Fruit fly (Drosophila melanogaster) whole organism, prepupa: ENCODE data around the gene Ada1-1.

Experiments
- Blimp-1 ChIP-seq: fragments of 200-800 bp; sonication (Bioruptor generic); optimal IDR thresholded peaks from 3 replicates; lab custom pipeline; 2017; ENCODE audit warnings: missing biosample characterization, missing genetic modification characterization, mild to moderate bottlenecking, moderate library complexity, missing genetic modification reagents
- CG10631 ChIP-seq: fragments of 200-800 bp; sonication (Bioruptor generic); optimal IDR thresholded peaks from 2 replicates; lab custom pipeline; 2016; ENCODE audit warnings: missing biosample characterization, missing genetic modification characterization
- CG10669 ChIP-seq: fragments of 200-800 bp; sonication (Bioruptor generic); optimal IDR thresholded peaks from 3 replicates; lab custom pipeline; 2018; ENCODE audit warnings: missing biosample characterization, mild to moderate bottlenecking, missing genetic modification characterization, moderate library complexity
- CG11294 ChIP-seq: fragments of 200-800 bp; sonication (Bioruptor generic); IDR thresholded peaks from 2 replicates; pipeline ENCODE4 v1.3.6; 2022; ENCODE audit warnings: missing biosample characterization, missing genetic modification characterization
- CG11762 ChIP-seq: fragments of 200-800 bp; sonication (Bioruptor generic); optimal IDR thresholded peaks from 3 replicates; lab custom pipeline; 2016; ENCODE audit warnings: missing biosample characterization, missing genetic modification characterization; ENCODE audit not compliant: insufficient read depth
- CG15336 ChIP-seq: fragments of 200-800 bp; sonication (Bioruptor generic); IDR thresholded peaks from 2 replicates; pipeline ENCODE4 v1.3.6; 2022; ENCODE audit warnings: missing biosample characterization, missing genetic modification characterization
- CG1621 ChIP-seq: fragments of 200-800 bp; sonication (Bioruptor generic); optimal IDR thresholded peaks from 3 replicates; lab custom pipeline; 2018; ENCODE audit warnings: missing biosample characterization, mild to moderate bottlenecking, missing genetic modification characterization
- CG16779 ChIP-seq: fragments of 200-800 bp; sonication (Bioruptor generic); optimal IDR thresholded peaks from 3 replicates; lab custom pipeline; 2017; ENCODE audit warnings: missing biosample characterization, mild to moderate bottlenecking, missing genetic modification characterization
- CG3032 ChIP-seq: fragments of 200-800 bp; optimal IDR thresholded peaks from 2 replicates; lab custom pipeline; 2019; ENCODE audit warnings: missing biosample characterization, mild to moderate bottlenecking, missing genetic modification characterization, moderate library complexity
- CG31627 ChIP-seq: fragments of 200-800 bp; sonication (Bioruptor generic); optimal IDR thresholded peaks from 3 replicates; lab custom pipeline; 2016; ENCODE audit warnings: missing biosample characterization, missing genetic modification characterization
- CG34406 ChIP-seq: fragments of 200-800 bp; sonication (Bioruptor generic); optimal IDR thresholded peaks from 3 replicates; lab custom pipeline; 2016; ENCODE audit warnings: missing biosample characterization, missing genetic modification characterization
- CG3919 ChIP-seq: fragments of 200-800 bp; sonication (Bioruptor generic); optimal IDR thresholded peaks from 3 replicates; lab custom pipeline; 2016; ENCODE audit warnings: missing biosample characterization, missing genetic modification characterization
- CG6163 ChIP-seq: fragments of 200-800 bp; sonication (Bioruptor generic); IDR thresholded peaks from 3 replicates; pipeline ENCODE4 v1.3.6; 2022; ENCODE audit warnings: missing biosample characterization, missing genetic modification characterization
- CG6792 ChIP-seq: fragments of 200-800 bp; sonication (Bioruptor generic); optimal IDR thresholded peaks from 3 replicates; lab custom pipeline; 2016; ENCODE audit warnings: missing biosample characterization, missing genetic modification characterization
- CG6808 ChIP-seq: fragments of 200-800 bp; sonication (Bioruptor generic); optimal IDR thresholded peaks from 3 replicates; lab custom pipeline; 2017; ENCODE audit warnings: missing biosample characterization, missing genetic modification characterization, mild to moderate bottlenecking, moderate library complexity, missing genetic modification reagents
- CG6854 ChIP-seq: fragments of 200-800 bp; sonication (Bioruptor generic); optimal IDR thresholded peaks from 2 replicates; lab custom pipeline; 2017; ENCODE audit warnings: missing biosample characterization, mild to moderate bottlenecking, missing genetic modification characterization
- CG7368 ChIP-seq: fragments of 200-800 bp; sonication (Bioruptor generic); optimal IDR thresholded peaks from 3 replicates; lab custom pipeline; 2016; ENCODE audit warnings: missing biosample characterization, missing genetic modification characterization
- CG8119 ChIP-seq: fragments of 200-800 bp; sonication (Bioruptor generic); IDR thresholded peaks from 3 replicates; pipeline ENCODE4 v1.3.6; 2022; ENCODE audit warnings: missing biosample characterization, missing genetic modification characterization
- CG8319 ChIP-seq: fragments of 200-800 bp; sonication (Bioruptor generic); optimal IDR thresholded peaks from 3 replicates; lab custom pipeline; 2016; ENCODE audit warnings: missing biosample characterization, missing genetic modification characterization
- CG8632 ChIP-seq: fragments of 200-800 bp; sonication (Bioruptor generic); optimal IDR thresholded peaks from 3 replicates; lab custom pipeline; 2016; ENCODE audit warnings: missing biosample characterization, missing genetic modification characterization
- CG9139 ChIP-seq: fragments of 200-800 bp; sonication (Bioruptor generic); optimal IDR thresholded peaks from 3 replicates; lab custom pipeline; 2017; ENCODE audit warnings: missing biosample characterization, mild to moderate bottlenecking, missing genetic modification characterization
- Eip75B ChIP-seq: fragments of 200-800 bp; sonication (Bioruptor generic); optimal IDR thresholded peaks from 3 replicates; lab custom pipeline; 2016; ENCODE audit warnings: missing biosample characterization, missing genetic modification characterization
- Eip78C ChIP-seq: fragments of 200-800 bp; sonication (Bioruptor generic); peaks from one replicate; lab custom pipeline; 2016; ENCODE audit warnings: missing biosample characterization, missing genetic modification characterization
- Eip93F ChIP-seq: fragments of 200-800 bp; sonication (Bioruptor generic); optimal IDR thresholded peaks from 2 replicates; lab custom pipeline; 2016; ENCODE audit warnings: missing biosample characterization, mild to moderate bottlenecking, missing genetic modification characterization
- Ets21C ChIP-seq: fragments of 200-800 bp; sonication (Bioruptor generic); optimal IDR thresholded peaks from 3 replicates; lab custom pipeline; 2016; ENCODE audit warnings: missing biosample characterization, missing genetic modification characterization
- Hr38 ChIP-seq: sonication (Bioruptor generic); optimal IDR thresholded peaks from 2 replicates; lab custom pipeline; 2016; ENCODE audit warnings: missing biosample characterization, missing genetic modification characterization
- Hr39 ChIP-seq: fragments of 200-800 bp; sonication (Bioruptor generic); optimal IDR thresholded peaks from 2 replicates; lab custom pipeline; 2016; ENCODE audit warnings: missing biosample characterization, missing genetic modification characterization
- Hr4 ChIP-seq: fragments of 200-800 bp; sonication (Bioruptor generic); optimal IDR thresholded peaks from 3 replicates; lab custom pipeline; 2016; ENCODE audit warnings: missing biosample characterization, missing genetic modification characterization
- Lpt ChIP-seq: fragments of 200-800 bp; sonication (Bioruptor generic); optimal IDR thresholded peaks from 3 replicates; lab custom pipeline; 2016; ENCODE audit warnings: missing biosample characterization, missing genetic modification characterization
- OdsH ChIP-seq: fragments of 200-800 bp; sonication (Bioruptor generic); optimal IDR thresholded peaks from 3 replicates; lab custom pipeline; 2016; ENCODE audit warnings: missing biosample characterization, missing genetic modification characterization
- Smox ChIP-seq: fragments of 200-800 bp; sonication (Bioruptor generic); optimal IDR thresholded peaks from 3 replicates; lab custom pipeline; 2016; ENCODE audit warnings: missing biosample characterization, missing genetic modification characterization
- Sox14 ChIP-seq: fragments of 200-800 bp; sonication (Bioruptor generic); optimal IDR thresholded peaks from 3 replicates; lab custom pipeline; 2016; ENCODE audit warnings: missing biosample characterization, missing genetic modification characterization
- Sox15 ChIP-seq: fragments of 200-800 bp; sonication (Bioruptor generic); optimal IDR thresholded peaks from 3 replicates; lab custom pipeline; 2016; ENCODE audit warnings: missing biosample characterization, missing genetic modification characterization
- acj6 ChIP-seq: fragments of 200-800 bp; sonication (Bioruptor generic); optimal IDR thresholded peaks from 3 replicates; lab custom pipeline; 2016; ENCODE audit warnings: missing biosample characterization, missing genetic modification characterization
- cyc ChIP-seq: fragments of 200-800 bp; sonication (Bioruptor generic); optimal IDR thresholded peaks from 3 replicates; lab custom pipeline; 2016; ENCODE audit warnings: missing biosample characterization, missing genetic modification characterization
- dsx ChIP-seq: fragments of 200-800 bp; optimal IDR thresholded peaks from 3 replicates; lab custom pipeline; 2019; ENCODE audit warnings: missing biosample characterization, mild to moderate bottlenecking, missing genetic modification characterization, moderate library complexity; ENCODE audit not compliant: poor library complexity, severe bottlenecking
- esn ChIP-seq: fragments of 200-800 bp; sonication (Bioruptor generic); optimal IDR thresholded peaks from 2 replicates; lab custom pipeline; 2016; ENCODE audit warnings: missing biosample characterization, mild to moderate bottlenecking, missing genetic modification characterization, moderate library complexity
- fd59A ChIP-seq: fragments of 200-800 bp; sonication (Bioruptor generic); optimal IDR thresholded peaks from 2 replicates; lab custom pipeline; 2017; ENCODE audit warnings: missing biosample characterization, mild to moderate bottlenecking, missing genetic modification characterization, missing genetic modification reagents
- lz ChIP-seq: fragments of 200-800 bp; sonication (Bioruptor generic); optimal IDR thresholded peaks from 3 replicates; lab custom pipeline; 2016; ENCODE audit warnings: missing biosample characterization, missing genetic modification characterization
- pdm3 ChIP-seq: fragments of 200-800 bp; sonication (Bioruptor generic); optimal IDR thresholded peaks from 3 replicates; lab custom pipeline; 2016; ENCODE audit warnings: missing biosample characterization, missing genetic modification characterization
- spab ChIP-seq: fragments of 200-800 bp; sonication (Bioruptor generic); optimal IDR thresholded peaks from 2 replicates; lab custom pipeline; 2017; ENCODE audit warnings: missing biosample characterization, mild to moderate bottlenecking, missing genetic modification characterization, missing genetic modification reagents
- topi ChIP-seq: fragments of 200-800 bp; sonication (Bioruptor generic); optimal IDR thresholded peaks from 3 replicates; lab custom pipeline; 2016; ENCODE audit warnings: missing biosample characterization, missing genetic modification characterization
- vri ChIP-seq: fragments of 200-800 bp; sonication (Bioruptor generic); optimal IDR thresholded peaks from 3 replicates; lab custom pipeline; 2016; ENCODE audit warnings: missing biosample characterization, mild to moderate bottlenecking, missing genetic modification characterization

Ada1-1 gene

dm6 chr2L:11981210-11981609 lies 15.4 kb upstream of the Ada1-1 start, which contains the start of gene CG16965:
CG16965 (plus strand) TSS chr2L:11981591.
- no peak for TF ChIP-seq CG6808
- peak; percentile 52 for TF ChIP-seq Eip78C (GFP tag; lab: Kevin White, UChicago)

- TF ChIP-seq CG6163 (GFP tag; lab: Robert Waterston, UW) (0 out of 3 replicates have a peak, but pooled peaks have one; percentile 19), CG9139 (no peak), CG11294 (GFP tag; lab: Robert Waterston, UW) (no peak), Hr39 (no peak), Ets21C (peak; percentile 43), vri (no peak), Sox15 (GFP tag; lab: Kevin White, UChicago) (peak; percentile 14), cyc (GFP tag; lab: Kevin White, UChicago) (peak; percentile 46), CG8632 (GFP tag; lab: Kevin White, UChicago) (no peak), lz (GFP tag; lab: Kevin White, UChicago) (peak; percentile 55), CG31627 (GFP tag; lab: Kevin White, UChicago) (peak; percentile 46), CG15336 (GFP tag; lab: Robert Waterston, UW) (peak; percentile 20; the same call in 1 of the 2 replicates), pdm3 (no peak), Eip78C (GFP tag; lab: Kevin White, UChicago) (peak; percentile 69), esn (peak; percentile 69), CG6792 (GFP tag; lab: Kevin White, UChicago) (peak; percentile 51), Sox14 (GFP tag; lab: Kevin White, UChicago) (peak; percentile 79), fd59A (GFP tag; lab: Kevin White, UChicago) (no peak)
- TF ChIP-seq, all 60 proteins: peak for 11
Measured at dm6 chr2L:11987945-11988344, 8.7 kb upstream of the Ada1-1 start, which contains the start of the genes CG6686 and CG34163. CG6686 (minus strand) TSS chr2L:11988039. CG34163 (plus strand) TSS chr2L:11988270.

dm6 chr2L:11989210-11989609 lies 7.4 kb upstream of the Ada1-1 start:
- TF ChIP-seq CG8119 (GFP tag; lab: Robert Waterston, UW) (no peak), OdsH (GFP tag; lab: Kevin White, UChicago) (no peak), spab (no peak), CG11762 (no peak), CG34406 (GFP tag; lab: Kevin White, UChicago) (no peak), CG15336 (GFP tag; lab: Robert Waterston, UW) (no peak), dsx (GFP tag; lab: Kevin White, UChicago) (no peak), Blimp-1 (GFP tag; lab: Kevin White, UChicago) (no peak), Hr4 (GFP tag; lab: Kevin White, UChicago) (no peak), CG10669 (GFP tag; lab: Kevin White, UChicago) (no peak), acj6 (GFP tag; lab: Kevin White, UChicago) (no peak)
- TF ChIP-seq, all 60 proteins: peak for 0

- TF ChIP-seq Lpt (GFP tag; lab: Kevin White, UChicago) (no peak), Smox (no peak), Hr4 (GFP tag; lab: Kevin White, UChicago) (no peak), lz (GFP tag; lab: Kevin White, UChicago) (no peak), CG10631 (GFP tag; lab: Kevin White, UChicago) (no peak), CG3032 (no peak), topi (GFP tag; lab: Kevin White, UChicago) (no peak), CG7368 (GFP tag; lab: Kevin White, UChicago) (no peak), Eip75B (no peak), CG1621 (tag; lab: Kevin White, UChicago) (no peak), CG15336 (GFP tag; lab: Robert Waterston, UW) (no peak), CG8319 (GFP tag; lab: Kevin White, UChicago) (no peak), CG34406 (GFP tag; lab: Kevin White, UChicago) (no peak), Eip93F (GFP tag; lab: Kevin White, UChicago) (no peak), cyc (GFP tag; lab: Kevin White, UChicago) (no peak), CG16779 (no peak), Hr38 (GFP tag; lab: Kevin White, UChicago) (no peak), CG3919 (GFP tag; lab: Kevin White, UChicago) (no peak), CG6854 (GFP tag; lab: Kevin White, UChicago) (no peak)
- TF ChIP-seq, all 60 proteins: peak for 0
Measured at dm6 chr2L:11989729-11990128, 6.9 kb upstream of the Ada1-1 start, which contains the start of the genes zuc and dgt2. zuc (minus strand) TSS chr2L:11989882. dgt2 (plus strand) TSS chr2L:11989936.
